Worm (Caenorhabditis elegans): Measurements from ENCODE around the gene set-19.
A peak's percentile ranks its signal among the peaks of the same experiment; 100 is the strongest.

set-19 gene

ce11 chrX:5646951-5647423 is 33.0 kb downstream of the set-19 start, which contains the start of gene T22B7.3:
Gene T22B7.3 (plus strand): TSS chrX:5647373.
- TF ChIP-seq fos-1 (tag; optimal IDR thresholded peaks at IDR 0.05) (no peak), nhr-23 (tag; optimal IDR thresholded peaks at IDR 0.05) (no peak), mab-5 (tag; optimal IDR thresholded peaks at IDR 0.05) (no peak), nhr-11 (tag; optimal IDR thresholded peaks at IDR 0.05) (no peak), nhr-10 (tag; optimal IDR thresholded peaks at IDR 0.05) (no peak), lin-11 (tag; optimal IDR thresholded peaks at IDR 0.05) (no peak), nhr-237 (tag; optimal IDR thresholded peaks at IDR 0.05) (no peak), blmp-1 (tag; optimal IDR thresholded peaks at IDR 0.05; ENCODE audit: insufficient read depth) (no peak), unc-39 (tag; optimal IDR thresholded peaks at IDR 0.05) (no peak), unc-55 (GFP tag; optimal IDR thresholded peaks at IDR 0.05) (no peak), zag-1 (tag; optimal IDR thresholded peaks at IDR 0.05) (no peak), egl-27 (tag; optimal IDR thresholded peaks at IDR 0.05) (no peak), sma-3 (GFP tag; optimal IDR thresholded peaks at IDR 0.05) (no peak), dmd-4 (tag; optimal IDR thresholded peaks at IDR 0.05) (no peak), nhr-6 (tag; optimal IDR thresholded peaks at IDR 0.05) (no peak), C34F6.9 (tag; optimal IDR thresholded peaks at IDR 0.05) (no peak), ztf-4 (tag; optimal IDR thresholded peaks at IDR 0.05) (no peak), snpc-4 (tag; optimal IDR thresholded peaks at IDR 0.05) (no peak), alr-1 (tag; optimal IDR thresholded peaks at IDR 0.05) (no peak)

- TF ChIP-seq Y55F3AM.14 (GFP tag; optimal IDR thresholded peaks at IDR 0.05) (no peak), crh-2 (tag; optimal IDR thresholded peaks at IDR 0.05) (no peak), unc-55 (GFP tag; optimal IDR thresholded peaks at IDR 0.05) (no peak), nhr-25 (tag; optimal IDR thresholded peaks at IDR 0.05) (peak; percentile 73), snpc-4 (tag; optimal IDR thresholded peaks at IDR 0.05) (no peak), unc-62 (GFP tag; optimal IDR thresholded peaks at IDR 0.05) (no peak), nhr-11 (tag; optimal IDR thresholded peaks at IDR 0.05) (no peak), peb-1 (tag; optimal IDR thresholded peaks at IDR 0.05) (no peak), ztf-1 (GFP tag; conservative IDR thresholded peaks at IDR 0.05) (no peak), nhr-21 (tag; optimal IDR thresholded peaks at IDR 0.05) (peak; percentile 81), unc-39 (tag; optimal IDR thresholded peaks at IDR 0.05) (no peak), alr-1 (tag; optimal IDR thresholded peaks at IDR 0.05) (no peak), lin-39 (tag; optimal IDR thresholded peaks at IDR 0.05) (no peak), mdl-1 (tag; optimal IDR thresholded peaks at IDR 0.05) (peak; percentile 9 to 13), ZK546.5 (tag; optimal IDR thresholded peaks at IDR 0.05) (no peak), R02D3.7 (tag; optimal IDR thresholded peaks at IDR 0.05) (no peak), elt-3 (tag; optimal IDR thresholded peaks at IDR 0.05) (no peak), gmeb-1 (tag; optimal IDR thresholded peaks at IDR 0.05) (peak; percentile 22), lsy-2 (tag; optimal IDR thresholded peaks at IDR 0.05) (no peak), sma-9 (GFP tag; optimal IDR thresholded peaks at IDR 0.05) (peak; percentile 49), sma-9 (tag; optimal IDR thresholded peaks at IDR 0.05) (no peak), nhr-129 (tag; optimal IDR thresholded peaks at IDR 0.05) (no peak), F13H6.1 (tag; optimal IDR thresholded peaks at IDR 0.05) (no peak), nhr-12 (tag; optimal IDR thresholded peaks at IDR 0.05) (no peak), zag-1 (tag; optimal IDR thresholded peaks at IDR 0.05) (no peak), nhr-6 (tag; optimal IDR thresholded peaks at IDR 0.05) (no peak), fos-1 (tag; optimal IDR thresholded peaks at IDR 0.05) (no peak), nhr-10 (tag; optimal IDR thresholded peaks at IDR 0.05) (no peak), nhr-237 (tag; optimal IDR thresholded peaks at IDR 0.05) (no peak), elt-1 (tag; optimal IDR thresholded peaks at IDR 0.05) (no peak), sma-3 (GFP tag; optimal IDR thresholded peaks at IDR 0.05) (no peak), sem-4 (tag; optimal IDR thresholded peaks at IDR 0.05) (no peak), ztf-4 (tag; optimal IDR thresholded peaks at IDR 0.05) (no peak), mab-5 (tag; optimal IDR thresholded peaks at IDR 0.05) (no peak)
These were observed 34.4 kb downstream of the set-19 start for ce11 chrX:5645606-5646005.

ce11 chrX:5644112-5644511 is 35.9 kb downstream of the set-19 start:
- TF ChIP-seq lin-13 (GFP tag; optimal IDR thresholded peaks at IDR 0.05) (no peak), lsy-2 (tag; optimal IDR thresholded peaks at IDR 0.05) (no peak), crh-2 (tag; optimal IDR thresholded peaks at IDR 0.05) (no peak), Y55F3AM.14 (GFP tag; optimal IDR thresholded peaks at IDR 0.05) (no peak)

All from whole organism, L2 larva.